Worm (Caenorhabditis elegans): ENCODE data around the gene pqn-18.

pqn-18 gene

DNA sequence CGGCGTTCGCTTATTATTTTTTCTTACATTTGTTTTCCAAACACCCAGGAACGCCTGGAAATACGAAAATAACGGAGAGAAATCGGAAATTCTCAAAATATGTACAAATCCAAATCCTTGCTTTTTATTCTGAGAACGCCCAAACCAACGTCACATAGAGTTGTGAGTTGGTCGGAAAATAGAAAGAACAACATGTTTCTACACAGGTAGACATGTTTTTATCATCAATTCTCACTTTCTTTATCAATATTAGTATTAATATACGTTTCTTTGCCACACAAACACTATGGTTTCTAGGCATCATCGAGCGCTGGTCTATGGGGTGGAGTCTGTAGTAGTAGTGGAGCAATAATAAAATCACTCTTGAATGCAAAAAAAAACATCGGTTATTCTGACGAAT lies 10.8 kb downstream of the pqn-18 start:
- TF ChIP-seq eor-1 (tag; optimal IDR thresholded peaks at IDR 0.05) (no peak), ceh-16 (tag; optimal IDR thresholded peaks at IDR 0.05) (no peak), pqm-1 (tag; optimal IDR thresholded peaks at IDR 0.05) (no peak), mdl-1 (tag; optimal IDR thresholded peaks at IDR 0.05) (no peak), jun-1 (tag; optimal IDR thresholded peaks at IDR 0.05) (no peak), elt-2 (tag; optimal IDR thresholded peaks at IDR 0.05) (no peak), nhr-237 (tag; optimal IDR thresholded peaks at IDR 0.05) (no peak), mml-1 (tag; optimal IDR thresholded peaks at IDR 0.05) (no peak), ztf-11 (tag; optimal IDR thresholded peaks at IDR 0.05) (no peak), elt-3 (tag; optimal IDR thresholded peaks at IDR 0.05) (no peak), skn-1 (tag; optimal IDR thresholded peaks at IDR 0.05) (no peak), lsy-12 (tag; optimal IDR thresholded peaks at IDR 0.05) (no peak), zag-1 (tag; optimal IDR thresholded peaks at IDR 0.05) (no peak), nfya-1 (tag; optimal IDR thresholded peaks at IDR 0.05; ENCODE audit: insufficient read depth) (no peak)

DNA sequence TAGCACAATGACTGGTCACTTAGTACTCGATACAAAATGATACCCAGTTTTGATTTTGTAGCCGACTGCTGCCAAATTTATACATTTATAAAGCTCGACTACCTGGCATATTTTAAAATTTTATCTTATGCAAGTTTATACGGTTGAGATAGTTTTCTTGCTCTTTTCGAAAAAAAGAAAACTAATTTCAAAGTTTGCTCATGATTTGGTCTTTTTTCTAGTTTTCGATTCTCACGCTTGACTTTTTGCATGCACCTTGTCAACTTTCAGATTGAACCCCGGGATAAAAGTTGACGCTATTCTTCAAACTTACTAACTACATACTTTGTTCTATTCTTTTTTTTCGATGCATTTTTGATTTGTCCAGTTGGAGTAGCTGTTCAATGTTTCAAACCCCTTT lies 19.4 kb downstream of the pqn-18 start:
- TF ChIP-seq pha-4 (tag; optimal IDR thresholded peaks at IDR 0.05), result no peak
- no peak for TF ChIP-seq nhr-67 (tag; optimal IDR thresholded peaks at IDR 0.05)
- TF ChIP-seq fkh-10 (GFP tag; optimal IDR thresholded peaks at IDR 0.05), result no peak
- no peak for TF ChIP-seq ceh-9 (tag; optimal IDR thresholded peaks at IDR 0.05)
- TF ChIP-seq zag-1 (tag; optimal IDR thresholded peaks at IDR 0.05), result no peak
- TF ChIP-seq nhr-237 (tag; optimal IDR thresholded peaks at IDR 0.05), result no peak
- no peak for TF ChIP-seq aly-2 (tag; optimal IDR thresholded peaks at IDR 0.05)

DNA sequence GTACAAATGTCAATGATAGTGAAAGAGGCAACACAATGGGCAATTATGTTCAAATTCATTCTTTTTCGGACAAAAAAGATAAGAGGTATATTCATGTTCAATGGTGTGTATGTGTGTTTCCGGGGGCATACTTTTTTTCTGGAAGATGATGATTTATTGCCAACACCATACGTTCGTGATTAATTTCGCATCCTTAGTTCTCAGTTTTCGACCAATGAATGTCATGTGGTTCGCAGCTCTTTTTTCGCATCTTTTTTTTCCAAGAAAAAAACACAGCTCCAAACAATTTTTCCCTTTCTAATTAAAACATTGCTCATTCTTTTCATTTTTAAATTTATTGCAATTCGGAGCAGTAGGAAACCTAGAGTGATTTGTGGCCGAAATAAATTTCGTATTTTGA lies 21.1 kb downstream of the pqn-18 start:
- TF ChIP-seq elt-2 (tag; optimal IDR thresholded peaks at IDR 0.05) (peak; percentile 1), lin-15B (tag; optimal IDR thresholded peaks at IDR 0.05) (no peak), nhr-67 (tag; optimal IDR thresholded peaks at IDR 0.05) (no peak), elt-3 (tag; optimal IDR thresholded peaks at IDR 0.05) (no peak), pqm-1 (tag; optimal IDR thresholded peaks at IDR 0.05) (peak; percentile 68)

DNA sequence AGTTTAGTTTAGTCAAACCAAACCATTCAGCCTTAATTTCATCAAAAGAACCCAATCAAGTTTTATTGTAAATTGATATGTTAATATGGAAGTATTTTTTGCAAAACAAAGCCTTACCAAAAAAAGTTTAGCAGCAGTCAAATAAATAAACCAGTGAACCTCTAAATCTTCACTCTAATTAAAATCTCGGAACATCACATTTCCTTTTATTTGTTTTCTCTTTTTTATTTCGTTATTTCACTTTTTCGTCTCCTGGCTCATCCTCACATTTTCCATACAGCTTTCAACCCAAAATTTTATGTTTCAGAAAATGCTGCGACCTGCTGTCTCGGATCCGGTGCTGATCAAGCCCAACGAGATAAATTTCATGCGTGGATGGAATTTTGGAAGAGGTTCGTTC lies 22.3 kb downstream of the pqn-18 start, which contains the start of gene C34E7.3:
TSS of gene C34E7.3 (plus strand) at position 301 of the 400 bp plus-strand sequence.
- no peak for TF ChIP-seq aly-2 (tag; optimal IDR thresholded peaks at IDR 0.05)
- no peak for TF ChIP-seq ceh-9 (tag; optimal IDR thresholded peaks at IDR 0.05)
- no peak for TF ChIP-seq unc-39 (tag; optimal IDR thresholded peaks at IDR 0.05)
- TF ChIP-seq nhr-76 (tag; optimal IDR thresholded peaks at IDR 0.05), result no peak
- TF ChIP-seq zag-1 (tag; optimal IDR thresholded peaks at IDR 0.05), result no peak
- TF ChIP-seq ceh-28 (tag; optimal IDR thresholded peaks at IDR 0.05), result no peak
- TF ChIP-seq jun-1 (tag; optimal IDR thresholded peaks at IDR 0.05), result no peak
- no peak for TF ChIP-seq nhr-77 (tag; optimal IDR thresholded peaks at IDR 0.05)
- no peak for TF ChIP-seq elt-1 (tag; optimal IDR thresholded peaks at IDR 0.05)
- no peak for TF ChIP-seq nhr-28 (tag; optimal IDR thresholded peaks at IDR 0.05)
- no peak for TF ChIP-seq tbx-2 (tag; optimal IDR thresholded peaks at IDR 0.05)

DNA sequence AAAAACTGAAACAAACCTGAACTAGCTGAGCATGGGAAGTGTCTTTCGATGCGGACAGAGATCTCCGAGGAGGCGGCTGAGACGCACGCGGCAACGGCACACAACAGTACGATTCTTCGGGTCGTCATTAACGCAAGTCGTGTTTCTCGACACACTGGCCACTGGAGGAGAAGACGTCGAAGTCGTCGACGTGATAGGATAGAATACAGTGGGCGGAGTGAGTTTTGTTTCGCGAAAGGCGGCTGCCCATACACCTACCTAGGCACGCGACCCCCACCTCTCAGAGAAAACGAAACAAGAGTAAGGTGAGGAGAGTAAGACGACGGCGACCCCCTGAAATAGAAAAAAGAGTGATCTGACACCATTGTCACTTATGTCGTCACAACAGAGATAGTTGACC lies 27.1 kb downstream of the pqn-18 start, which contains the start of gene gmap-1:
TSS of gene gmap-1 (minus strand) at position 211 of the 400 bp plus-strand sequence.
- TF ChIP-seq ceh-16 (tag; optimal IDR thresholded peaks at IDR 0.05) (no peak), nhr-77 (tag; optimal IDR thresholded peaks at IDR 0.05) (no peak), nfya-1 (tag; optimal IDR thresholded peaks at IDR 0.05; ENCODE audit: insufficient read depth) (peak; percentile 31), nhr-43 (tag; optimal IDR thresholded peaks at IDR 0.05; ENCODE audit: poor library complexity, severe bottlenecking) (peak; percentile 39), ZK546.5 (tag; optimal IDR thresholded peaks at IDR 0.05) (no peak), R02D3.7 (tag; optimal IDR thresholded peaks at IDR 0.05) (no peak), ama-1 (optimal IDR thresholded peaks at IDR 0.05) (peak; percentile 4), nhr-23 (tag; optimal IDR thresholded peaks at IDR 0.05) (peak; percentile 42), nhr-25 (tag; optimal IDR thresholded peaks at IDR 0.05) (peak; percentile 80)

DNA sequence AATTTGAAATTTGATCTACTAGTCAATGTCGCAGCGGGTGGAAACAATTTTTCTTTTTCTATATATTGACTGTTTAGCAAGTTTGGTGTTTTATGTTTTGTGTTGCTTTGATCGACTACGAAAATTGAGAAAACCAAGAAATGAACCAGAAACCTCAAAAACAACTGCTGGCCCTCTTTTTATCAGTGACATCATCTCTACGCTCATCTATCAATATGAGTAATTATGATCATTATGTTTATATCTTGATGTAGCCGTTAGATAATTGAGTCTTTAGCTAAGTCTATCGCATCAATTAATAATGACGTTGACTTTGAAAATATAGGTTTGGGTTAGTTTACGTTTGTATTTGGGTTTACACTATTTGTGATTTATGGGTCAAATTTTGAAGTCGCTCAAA lies 28.1 kb downstream of the pqn-18 start:
- no peak for TF ChIP-seq ceh-9 (tag; optimal IDR thresholded peaks at IDR 0.05)
- TF ChIP-seq ZK546.5 (tag; optimal IDR thresholded peaks at IDR 0.05), result no peak
- no peak for TF ChIP-seq nhr-23 (tag; optimal IDR thresholded peaks at IDR 0.05)
- TF ChIP-seq elt-1 (tag; optimal IDR thresholded peaks at IDR 0.05), result peak; percentile 65
- TF ChIP-seq elt-2 (tag; optimal IDR thresholded peaks at IDR 0.05), result no peak

All from whole organism, L3 larva.